Fruit fly (Drosophila melanogaster): ENCODE results near the gene CG42713.
A peak's percentile ranks its signal among the peaks of the same experiment; 100 is the strongest.

CG42713 gene

dm6 chr2L:8860767-8861166 lies 30.5 kb upstream of the CG42713 start (continued):
- no peak for TF ChIP-seq unc-4 (GFP tag; IDR thresholded peaks at IDR 0.05; ENCODE audit: partially characterized antibody)
- peak; percentile 51 for TF ChIP-seq ewg (GFP tag; optimal IDR thresholded peaks at IDR 0.05)
- peak; percentile 74 for TF ChIP-seq gem (tag; optimal IDR thresholded peaks at IDR 0.05)
- TF ChIP-seq CG34422 (GFP tag; IDR thresholded peaks at IDR 0.05): peak; percentile 67; the same call in 2 of the 3 replicates
- TF ChIP-seq CG1602 (GFP tag; optimal IDR thresholded peaks at IDR 0.05): peak; percentile 44
- TF ChIP-seq Six4 (GFP tag; optimal IDR thresholded peaks at IDR 0.05): peak; percentile 67
- peak; percentile 37 to 62 for TF ChIP-seq dpn (GFP tag; optimal IDR thresholded peaks at IDR 0.05)
- no peak for TF ChIP-seq prd (optimal IDR thresholded peaks at IDR 0.05)
- TF ChIP-seq prd (GFP tag; IDR thresholded peaks at IDR 0.05): peak; percentile 87
- peak; percentile 74 for TF ChIP-seq ttk (GFP tag; IDR thresholded peaks at IDR 0.05)
- TF ChIP-seq bcd (GFP tag; optimal IDR thresholded peaks at IDR 0.05): peak; percentile 66
- peak; percentile 41 for TF ChIP-seq caup (GFP tag; optimal IDR thresholded peaks at IDR 0.05; ENCODE audit: severe bottlenecking)
- TF ChIP-seq Side (GFP tag; optimal IDR thresholded peaks at IDR 0.05): peak; percentile 10
- TF ChIP-seq kay (GFP tag; optimal IDR thresholded peaks at IDR 0.05): peak; percentile 13
- TF ChIP-seq HLHmδ (GFP tag; optimal IDR thresholded peaks at IDR 0.05): peak; percentile 26
- no peak for TF ChIP-seq Drgx (GFP tag; IDR thresholded peaks at IDR 0.05)
- peak; percentile 63 for TF ChIP-seq CG10366 (GFP tag; IDR thresholded peaks at IDR 0.05)
- TF ChIP-seq fru (optimal IDR thresholded peaks at IDR 0.05): no peak
- TF ChIP-seq CG14710 (tag; optimal IDR thresholded peaks at IDR 0.05): peak; percentile 79
- TF ChIP-seq usp (GFP tag; optimal IDR thresholded peaks at IDR 0.05): no peak
- TF ChIP-seq hb (GFP tag; IDR thresholded peaks at IDR 0.05; ENCODE audit: partially characterized antibody): no peak
- TF ChIP-seq CG1792 (GFP tag; optimal IDR thresholded peaks at IDR 0.05): peak; percentile 19
- TF ChIP-seq salm (tag; optimal IDR thresholded peaks at IDR 0.05): no peak
- TF ChIP-seq slp2 (GFP tag; optimal IDR thresholded peaks at IDR 0.05): no peak
- TF ChIP-seq CG11093 (GFP tag; IDR thresholded peaks at IDR 0.05): peak; percentile 59; the same call in 2 of the 3 replicates
- TF ChIP-seq Dip2 (GFP tag; IDR thresholded peaks at IDR 0.05): no peak
- no peak for TF ChIP-seq gfzf (GFP tag; optimal IDR thresholded peaks at IDR 0.05)
- no peak for TF ChIP-seq Sry-β (GFP tag; optimal IDR thresholded peaks at IDR 0.05)
- no peak for TF ChIP-seq lbe (GFP tag; optimal IDR thresholded peaks at IDR 0.05)
- peak; percentile 35 for TF ChIP-seq CG12659 (GFP tag; optimal IDR thresholded peaks at IDR 0.05)
- TF ChIP-seq Doc2 (GFP tag; IDR thresholded peaks at IDR 0.05): no peak
- TF ChIP-seq pzg (GFP tag; optimal IDR thresholded peaks at IDR 0.05): no peak
- no peak for TF ChIP-seq CG1832 (GFP tag; optimal IDR thresholded peaks at IDR 0.05)
- TF ChIP-seq ken (GFP tag; IDR thresholded peaks at IDR 0.05): peak; percentile 29; the same call in 1 of the 3 replicates
- peak; percentile 63 for TF ChIP-seq Gsc (GFP tag; IDR thresholded peaks at IDR 0.05)
- no peak for TF ChIP-seq CG3995 (GFP tag; optimal IDR thresholded peaks at IDR 0.05)
- 0 out of 3 replicates have a peak, but pooled peaks have one; percentile 48 for TF ChIP-seq CG11695 (GFP tag; IDR thresholded peaks at IDR 0.05)
- peak in 1 of 2 experiments; percentile 83 for TF ChIP-seq bsh (GFP tag; optimal IDR thresholded peaks at IDR 0.05)
- peak; percentile 44 for TF ChIP-seq CG2875 (GFP tag; optimal IDR thresholded peaks at IDR 0.05)
- no peak for TF ChIP-seq CG13123 (GFP tag; optimal IDR thresholded peaks at IDR 0.05)
- no peak for TF ChIP-seq Fer1 (GFP tag; optimal IDR thresholded peaks at IDR 0.05)
- peak; percentile 57 for TF ChIP-seq CG8388 (GFP tag; optimal IDR thresholded peaks at IDR 0.05)
- TF ChIP-seq Usf (GFP tag; optimal IDR thresholded peaks at IDR 0.05): no peak
- no peak for TF ChIP-seq CG34376 (GFP tag; optimal IDR thresholded peaks at IDR 0.05)
- TF ChIP-seq emc (GFP tag; optimal IDR thresholded peaks at IDR 0.05): no peak
- TF ChIP-seq jumu (GFP tag; optimal IDR thresholded peaks at IDR 0.05): peak; percentile 27
- peak; percentile 54 for TF ChIP-seq gt (GFP tag; IDR thresholded peaks at IDR 0.05)
- TF ChIP-seq slou (GFP tag; optimal IDR thresholded peaks at IDR 0.05): no peak
- TF ChIP-seq CG7839 (tag; optimal IDR thresholded peaks at IDR 0.05): peak; percentile 71
- peak; percentile 39 for TF ChIP-seq CG31388 (GFP tag; optimal IDR thresholded peaks at IDR 0.05)
- TF ChIP-seq pan (optimal IDR thresholded peaks at IDR 0.05): no peak
- TF ChIP-seq pan (GFP tag; optimal IDR thresholded peaks at IDR 0.05 in 1 of 2, IDR thresholded peaks at IDR 0.05 in 1 of 2): peak in 1 of 2 experiments; percentile 78

All from whole organism, embryonic.